Fruit fly (Drosophila melanogaster): ENCODE results near the gene RpS3.

RpS3 gene

DNA sequence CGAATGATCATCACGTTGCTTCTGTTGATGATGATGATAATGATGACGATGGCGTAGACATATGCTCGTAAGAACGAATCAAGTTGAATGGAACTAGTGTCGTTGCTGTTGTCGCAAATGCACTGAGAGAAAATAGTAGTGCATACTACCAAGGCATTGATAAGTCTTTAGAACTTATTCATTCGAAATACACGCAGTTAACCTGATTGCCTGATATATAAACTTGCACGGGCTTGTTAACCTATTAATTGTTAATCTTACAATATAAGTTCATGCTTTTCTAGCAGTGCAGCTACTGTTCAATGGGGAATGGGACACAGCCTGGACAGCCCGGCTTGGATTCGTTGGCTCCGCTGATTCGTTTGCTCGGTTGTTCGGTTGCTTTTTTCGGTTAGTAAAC, 32.3 kb upstream of the RpS3 start (continued):
- peak; percentile 36 for TF ChIP-seq Hnf4 (GFP tag; optimal IDR thresholded peaks at IDR 0.05)
- TF ChIP-seq Rel (GFP tag; optimal IDR thresholded peaks at IDR 0.05), result no peak
- TF ChIP-seq Rel (tag; optimal IDR thresholded peaks at IDR 0.05), result no peak
- TF ChIP-seq psq (GFP tag; optimal IDR thresholded peaks at IDR 0.05), result peak; percentile 33
- TF ChIP-seq Jra (GFP tag; optimal IDR thresholded peaks at IDR 0.05), result no peak
- TF ChIP-seq CrebA (GFP tag; optimal IDR thresholded peaks at IDR 0.05; ENCODE audit: borderline replicate concordance), result no peak
- no peak for TF ChIP-seq brk (GFP tag; optimal IDR thresholded peaks at IDR 0.05)
- TF ChIP-seq Vsx2 (GFP tag; optimal IDR thresholded peaks at IDR 0.05; ENCODE audit: partially characterized antibody), result no peak
- TF ChIP-seq ey (GFP tag; optimal IDR thresholded peaks at IDR 0.05), result peak; percentile 52
- TF ChIP-seq Abd-B (GFP tag; optimal IDR thresholded peaks at IDR 0.05), result no peak
- no peak for TF ChIP-seq sage (GFP tag; optimal IDR thresholded peaks at IDR 0.05)
- TF ChIP-seq Dif (GFP tag; optimal IDR thresholded peaks at IDR 0.05; ENCODE audit: partially characterized antibody), result no peak
- TF ChIP-seq foxo (GFP tag; optimal IDR thresholded peaks at IDR 0.05), result peak in 1 of 2 experiments; percentile 63

DNA sequence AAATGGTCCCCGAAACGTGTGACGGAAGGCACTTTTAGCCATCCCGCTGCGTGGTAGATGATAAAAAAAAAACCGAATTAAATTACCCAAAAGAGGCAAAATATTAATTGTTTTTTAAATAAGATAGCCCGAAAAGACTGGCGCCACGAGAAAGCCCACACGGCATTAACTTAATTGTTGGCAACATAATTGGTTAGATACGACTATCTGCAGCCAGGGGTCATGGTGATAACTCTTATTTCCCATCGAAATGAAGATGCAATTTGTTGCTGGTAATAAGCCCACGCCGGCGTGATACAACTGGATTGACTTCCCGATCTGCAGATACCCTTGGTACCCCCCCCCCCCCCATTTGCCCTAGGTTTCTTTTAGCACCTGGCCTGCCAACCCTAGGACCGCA, 30.9 kb upstream of the RpS3 start:
- TF ChIP-seq Dfd (GFP tag; optimal IDR thresholded peaks at IDR 0.05) (peak; percentile 84), GATAd (GFP tag; optimal IDR thresholded peaks at IDR 0.05) (no peak)

DNA sequence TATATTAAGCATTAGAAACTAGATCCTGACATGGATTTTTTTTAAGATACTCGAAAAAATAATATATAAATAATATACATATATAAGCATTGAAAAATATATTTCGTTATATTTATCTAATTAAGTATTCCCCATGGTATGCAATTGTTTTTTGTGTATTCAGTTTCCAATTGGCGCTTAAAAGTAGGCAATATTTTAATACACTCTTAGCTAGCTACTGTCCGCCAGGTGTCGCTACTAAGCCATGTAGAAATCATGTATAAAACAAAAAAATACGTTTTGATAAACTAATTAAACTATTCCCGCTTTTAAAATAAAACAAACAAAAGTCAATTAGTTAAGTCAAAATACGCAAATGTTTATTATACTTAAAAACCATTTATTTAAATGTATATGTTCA, 27.3 kb upstream of the RpS3 start:
- TF ChIP-seq sage (GFP tag; optimal IDR thresholded peaks at IDR 0.05), result no peak
- TF ChIP-seq Jra (GFP tag; optimal IDR thresholded peaks at IDR 0.05), result no peak
- peak; percentile 9 for TF ChIP-seq HLH106 (tag; optimal IDR thresholded peaks at IDR 0.05)
- TF ChIP-seq Myc (optimal IDR thresholded peaks at IDR 0.05), result peak; percentile 85
- peak; percentile 29 for TF ChIP-seq N (GFP tag; optimal IDR thresholded peaks at IDR 0.05)
- peak; percentile 79 for TF ChIP-seq Vsx2 (GFP tag; optimal IDR thresholded peaks at IDR 0.05; ENCODE audit: partially characterized antibody)
- TF ChIP-seq dsf (GFP tag; optimal IDR thresholded peaks at IDR 0.05; ENCODE audit: borderline replicate concordance), result no peak

DNA sequence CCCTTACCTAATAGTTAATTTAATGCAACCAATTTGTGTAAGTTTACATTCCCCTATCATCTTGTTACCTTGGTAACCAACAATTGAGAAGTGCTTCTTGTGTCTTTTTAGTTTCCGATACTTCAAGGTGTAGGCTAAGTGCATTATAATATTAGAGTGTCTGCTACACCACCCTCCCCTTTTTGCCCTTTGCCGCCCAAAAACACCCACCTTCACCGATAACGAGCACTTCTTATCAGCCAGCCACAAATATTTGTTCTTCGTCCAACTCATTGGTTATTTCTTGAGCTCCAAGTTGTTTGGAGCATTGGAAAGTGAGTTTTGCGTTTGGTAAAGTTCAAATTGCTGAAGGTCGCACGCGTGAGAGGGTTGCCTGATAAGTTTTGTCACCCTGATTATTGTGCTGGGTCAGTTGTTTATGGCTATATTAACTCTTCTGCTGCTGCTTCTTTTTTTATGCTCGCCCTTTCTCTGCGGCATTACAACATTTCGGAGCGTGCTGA, 26.7 kb upstream of the RpS3 start:
- TF ChIP-seq Vsx2 (GFP tag; optimal IDR thresholded peaks at IDR 0.05; ENCODE audit: partially characterized antibody) (no peak), rgr (GFP tag; optimal IDR thresholded peaks at IDR 0.05) (peak; percentile 23), CrebA (GFP tag; optimal IDR thresholded peaks at IDR 0.05; ENCODE audit: borderline replicate concordance) (no peak), Hr78 (GFP tag; optimal IDR thresholded peaks at IDR 0.05) (no peak), woc (GFP tag; optimal IDR thresholded peaks at IDR 0.05) (no peak), OdsH (GFP tag; optimal IDR thresholded peaks at IDR 0.05) (no peak), sage (GFP tag; optimal IDR thresholded peaks at IDR 0.05) (no peak), CG32264 (GFP tag; optimal IDR thresholded peaks at IDR 0.05) (no peak), Rel (GFP tag; optimal IDR thresholded peaks at IDR 0.05) (no peak), Rel (tag; optimal IDR thresholded peaks at IDR 0.05) (no peak), dl (GFP tag; optimal IDR thresholded peaks at IDR 0.05; ENCODE audit: insufficient read depth in 1 of 2, partially characterized antibody in 2 of 2) (no peak), h (GFP tag; optimal IDR thresholded peaks at IDR 0.05) (peak; percentile 34), psq (GFP tag; optimal IDR thresholded peaks at IDR 0.05) (no peak), Dif (GFP tag; optimal IDR thresholded peaks at IDR 0.05; ENCODE audit: partially characterized antibody) (no peak), pan (optimal IDR thresholded peaks at IDR 0.05) (no peak), brk (GFP tag; optimal IDR thresholded peaks at IDR 0.05) (no peak), Jra (GFP tag; optimal IDR thresholded peaks at IDR 0.05) (no peak), N (GFP tag; optimal IDR thresholded peaks at IDR 0.05) (no peak), br (GFP tag; optimal IDR thresholded peaks at IDR 0.05) (peak; percentile 2), dsf (GFP tag; optimal IDR thresholded peaks at IDR 0.05; ENCODE audit: borderline replicate concordance) (no peak), CG9705 (GFP tag; optimal IDR thresholded peaks at IDR 0.05) (no peak), Myc (optimal IDR thresholded peaks at IDR 0.05) (no peak), ey (GFP tag; optimal IDR thresholded peaks at IDR 0.05) (peak; percentile 35), tai (GFP tag; optimal IDR thresholded peaks at IDR 0.05) (no peak), Mio (GFP tag; optimal IDR thresholded peaks at IDR 0.05) (no peak), jim (GFP tag; optimal IDR thresholded peaks at IDR 0.05) (no peak), Abd-B (GFP tag; optimal IDR thresholded peaks at IDR 0.05) (no peak), foxo (GFP tag; optimal IDR thresholded peaks at IDR 0.05) (no peak), HLH106 (tag; optimal IDR thresholded peaks at IDR 0.05) (no peak)

Data from whole organism, wandering third instar larva.